Worm (Caenorhabditis elegans): ENCODE data around the gene ooc-5.

- no peak for TF ChIP-seq che-1 (tag; optimal IDR thresholded peaks at IDR 0.05)
- TF ChIP-seq ceh-9 (tag; optimal IDR thresholded peaks at IDR 0.05): no peak
- no peak for TF ChIP-seq nhr-11 (tag; optimal IDR thresholded peaks at IDR 0.05)
- TF ChIP-seq ceh-48 (tag; optimal IDR thresholded peaks at IDR 0.05): peak; percentile 24
- TF ChIP-seq ceh-22 (tag; optimal IDR thresholded peaks at IDR 0.05): no peak
- no peak for TF ChIP-seq dmd-4 (tag; optimal IDR thresholded peaks at IDR 0.05; ENCODE audit: borderline replicate concordance)
- no peak for TF ChIP-seq lim-6 (tag; optimal IDR thresholded peaks at IDR 0.05)
- TF ChIP-seq unc-55 (GFP tag; optimal IDR thresholded peaks at IDR 0.05): no peak
- peak; percentile 67 for TF ChIP-seq unc-42 (tag; optimal IDR thresholded peaks at IDR 0.05)
Observed at ce11 chrII:8969251-8970183, 23.4 kb upstream of the ooc-5 start, which contains the start of the genes szy-20 and C18E9.5.

All from whole organism, late embryonic.